Worm (Caenorhabditis elegans) whole organism, late embryonic: ENCODE results near the gene ZK1010.8.

Experiments used
- C08G9.2 ChIP-seq: sonication (generic microtip); optimal IDR thresholded peaks from 2 replicates; lab custom pipeline; 2016; ENCODE audit warnings: mild to moderate bottlenecking, missing genetic modification characterization, moderate library complexity, missing compliant biosample characterization
- K02D7.2 ChIP-seq: sonication (generic microtip); optimal IDR thresholded peaks from 2 replicates; lab custom pipeline; 2017; ENCODE audit warnings: mild to moderate bottlenecking, missing genetic modification characterization, missing compliant biosample characterization
- ahr-1 ChIP-seq: sonication (generic microtip); optimal IDR thresholded peaks from 2 replicates; lab custom pipeline; 2016; ENCODE audit warnings: missing genetic modification characterization, missing compliant biosample characterization
- ama-1 ChIP-seq: fragments of 150-350 bp; optimal IDR thresholded peaks from 2 replicates; lab custom pipeline; 2014
- ceh-14 ChIP-seq: sonication (generic microtip); optimal IDR thresholded peaks from 2 replicates; lab custom pipeline; 2016; ENCODE audit warnings: missing genotype, missing genetic modification characterization, missing compliant biosample characterization
- ceh-18 ChIP-seq: sonication (generic microtip); optimal IDR thresholded peaks from 2 replicates; lab custom pipeline; 2016; ENCODE audit warnings: missing genetic modification characterization, missing compliant biosample characterization
- ceh-19 ChIP-seq: fragments of 200-800 bp; sonication (Bioruptor generic); optimal IDR thresholded peaks from 2 replicates; lab custom pipeline; 2018; ENCODE audit warnings: mild to moderate bottlenecking, missing genetic modification characterization, missing compliant biosample characterization
- ceh-2 ChIP-seq: sonication (generic microtip); optimal IDR thresholded peaks from 2 replicates; lab custom pipeline; 2016; ENCODE audit warnings: missing genotype, missing genetic modification characterization, missing compliant biosample characterization
- ceh-22 ChIP-seq: sonication (generic microtip); optimal IDR thresholded peaks from 2 replicates; lab custom pipeline; 2017; ENCODE audit warnings: missing biosample characterization, missing genetic modification characterization
- ceh-34 ChIP-seq: sonication (generic microtip); optimal IDR thresholded peaks from 2 replicates; lab custom pipeline; 2016; ENCODE audit warnings: mild to moderate bottlenecking, missing genetic modification characterization, missing compliant biosample characterization
- ceh-48 ChIP-seq: sonication (generic microtip); optimal IDR thresholded peaks from 2 replicates; lab custom pipeline; 2016; ENCODE audit warnings: missing genetic modification characterization, inconsistent platforms, missing compliant biosample characterization
- ceh-6 ChIP-seq: fragments of 200-800 bp; sonication (Bioruptor generic); optimal IDR thresholded peaks from 2 replicates; lab custom pipeline; 2018; ENCODE audit warnings: mild to moderate bottlenecking, missing genetic modification characterization, missing compliant biosample characterization
- dmd-4 ChIP-seq: sonication (generic microtip); optimal IDR thresholded peaks from 2 replicates; lab custom pipeline; 2016; ENCODE audit warnings: borderline replicate concordance, missing genetic modification characterization, missing compliant biosample characterization
- elt-2 ChIP-seq: sonication (generic microtip); optimal IDR thresholded peaks from 2 replicates; lab custom pipeline; 2016; ENCODE audit warnings: missing genetic modification reagents, missing genetic modification characterization, missing compliant biosample characterization
- elt-4 ChIP-seq: sonication (generic microtip); optimal IDR thresholded peaks from 2 replicates; lab custom pipeline; 2016; ENCODE audit warnings: missing genetic modification characterization, missing compliant biosample characterization
- eyg-1 ChIP-seq: sonication (generic microtip); optimal IDR thresholded peaks from 2 replicates; lab custom pipeline; 2016; ENCODE audit warnings: missing genotype, missing genetic modification characterization, missing compliant biosample characterization
- fax-1 ChIP-seq: sonication (generic microtip); optimal IDR thresholded peaks from 2 replicates; lab custom pipeline; 2016; ENCODE audit warnings: missing genotype, missing genetic modification characterization, missing compliant biosample characterization
- fkh-6 ChIP-seq: sonication (generic microtip); optimal IDR thresholded peaks from 2 replicates; lab custom pipeline; 2016; ENCODE audit warnings: missing genetic modification characterization, missing compliant biosample characterization
- gmeb-2 ChIP-seq: sonication (generic microtip); optimal IDR thresholded peaks from 2 replicates; lab custom pipeline; 2016; ENCODE audit warnings: missing genetic modification characterization, inconsistent platforms, missing compliant biosample characterization
- hlh-15 ChIP-seq: sonication (generic microtip); optimal IDR thresholded peaks from 2 replicates; lab custom pipeline; 2016; ENCODE audit warnings: missing genetic modification characterization, missing compliant biosample characterization
- hlh-6 ChIP-seq: sonication (generic microtip); optimal IDR thresholded peaks from 2 replicates; lab custom pipeline; 2016; ENCODE audit warnings: missing genotype, missing genetic modification characterization, missing compliant biosample characterization
- lin-11 ChIP-seq: fragments of 200-800 bp; sonication (Bioruptor generic); optimal IDR thresholded peaks from 2 replicates; lab custom pipeline; 2018; ENCODE audit warnings: mild to moderate bottlenecking, missing genetic modification characterization, missing compliant biosample characterization
- madf-2 ChIP-seq: sonication (generic microtip); optimal IDR thresholded peaks from 2 replicates; lab custom pipeline; 2017; ENCODE audit warnings: missing genetic modification characterization, missing compliant biosample characterization
- mec-3 ChIP-seq: sonication (generic microtip); optimal IDR thresholded peaks from 2 replicates; lab custom pipeline; 2016; ENCODE audit warnings: borderline replicate concordance, missing genetic modification characterization, missing compliant biosample characterization
- nhr-11 ChIP-seq: fragments of 150-350 bp; optimal IDR thresholded peaks from 2 replicates; lab custom pipeline; 2014; ENCODE audit warnings: missing biosample characterization, missing genetic modification characterization
- nhr-232 ChIP-seq: sonication (generic microtip); optimal IDR thresholded peaks from 2 replicates; lab custom pipeline; 2016; ENCODE audit warnings: missing genetic modification characterization, missing compliant biosample characterization
- odd-2 ChIP-seq: sonication (generic microtip); optimal IDR thresholded peaks from 2 replicates; lab custom pipeline; 2017; ENCODE audit warnings: antibody characterized with exemption, mild to moderate bottlenecking, missing genetic modification characterization, missing compliant biosample characterization
- pat-9 ChIP-seq: fragments of 200-800 bp; sonication (Bioruptor generic); optimal IDR thresholded peaks from 2 replicates; lab custom pipeline; 2018; ENCODE audit warnings: mild to moderate bottlenecking, missing genetic modification characterization, moderate library complexity, missing compliant biosample characterization
- pha-2 ChIP-seq: sonication (generic microtip); optimal IDR thresholded peaks from 2 replicates; lab custom pipeline; 2017; ENCODE audit warnings: mild to moderate bottlenecking, missing genetic modification characterization, missing compliant biosample characterization
- pros-1 ChIP-seq: fragments of 150-350 bp; optimal IDR thresholded peaks from 2 replicates; lab custom pipeline; 2014; ENCODE audit warnings: missing biosample characterization, missing genetic modification reagents, missing genetic modification characterization
- ref-2 ChIP-seq: sonication (generic microtip); optimal IDR thresholded peaks from 2 replicates; lab custom pipeline; 2016; ENCODE audit warnings: missing genetic modification characterization, missing compliant biosample characterization
- sox-4 ChIP-seq: sonication (generic microtip); optimal IDR thresholded peaks from 2 replicates; lab custom pipeline; 2017; ENCODE audit warnings: mild to moderate bottlenecking, missing genetic modification characterization, inconsistent platforms, missing compliant biosample characterization
- tbx-2 ChIP-seq: sonication (generic microtip); optimal IDR thresholded peaks from 2 replicates; lab custom pipeline; 2016; ENCODE audit warnings: missing genetic modification characterization, missing compliant biosample characterization
- tbx-7 ChIP-seq: sonication (generic microtip); optimal IDR thresholded peaks from 2 replicates; lab custom pipeline; 2016; ENCODE audit warnings: missing genotype, missing genetic modification characterization, missing compliant biosample characterization
- ttx-3 ChIP-seq: sonication (generic microtip); optimal IDR thresholded peaks from 2 replicates; lab custom pipeline; 2016; ENCODE audit warnings: missing genetic modification reagents, missing genetic modification characterization, missing compliant biosample characterization
- unc-3 ChIP-seq, 2 experiments: fragments of 200-800 bp in 1 of 2; sonication (Bioruptor generic) in 1 of 2; sonication (generic microtip) in 1 of 2; conservative IDR thresholded peaks in 1 of 2; optimal IDR thresholded peaks in 1 of 2; 2 replicates each; pipeline versions ENCODE4 v1.3.6 to Lab custom; 2016 to 2022; ENCODE audit warnings: missing compliant biosample characterization in 2 of 2, missing genetic modification characterization in 2 of 2, missing genetic modification reagents in 1 of 2
- unc-55 ChIP-seq: sonication (generic microtip); optimal IDR thresholded peaks from 2 replicates; lab custom pipeline; 2017; ENCODE audit warnings: missing biosample characterization, missing genetic modification reagents, missing genetic modification characterization

The ZK1010.8 gene

DNA sequence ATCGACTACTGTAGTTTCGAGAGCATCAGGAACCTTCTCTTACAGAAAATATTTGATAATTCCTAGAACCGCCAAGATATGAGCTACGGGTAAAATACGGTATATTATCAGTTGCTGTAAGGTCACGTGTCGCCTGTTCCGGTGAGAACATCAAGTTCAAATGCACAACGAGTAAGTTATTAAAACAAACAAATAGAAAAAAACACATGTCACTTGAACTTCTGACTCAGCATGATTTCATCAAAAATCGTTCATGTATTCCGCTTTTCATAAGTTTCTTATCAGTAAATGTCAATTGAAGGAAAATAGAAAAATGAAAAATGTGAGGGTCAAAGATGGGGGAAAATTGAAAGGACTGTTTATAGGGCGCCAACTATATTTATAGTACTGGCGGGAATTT lies 39.8 kb downstream of the ZK1010.8 start:
- no peak for TF ChIP-seq pha-2 (tag; lab: Kevin White, UChicago)
- TF ChIP-seq unc-3 (GFP tag; conservative IDR thresholded peaks at IDR 0.05; lab: Robert Waterston, UW): no peak
- TF ChIP-seq unc-3 (tag; optimal IDR thresholded peaks at IDR 0.05; lab: Kevin White, UChicago): no peak
- no peak for TF ChIP-seq hlh-6
- no peak for TF ChIP-seq fkh-6 (tag; lab: Kevin White, UChicago)
- TF ChIP-seq nhr-232 (tag; lab: Kevin White, UChicago): no peak
- no peak for TF ChIP-seq unc-55
- TF ChIP-seq ttx-3: no peak
- no peak for TF ChIP-seq ceh-6 (GFP tag; lab: Kevin White, UChicago)
- no peak for TF ChIP-seq eyg-1
- no peak for TF ChIP-seq ceh-14 (tag; lab: Kevin White, UChicago)
- no peak for TF ChIP-seq odd-2
- no peak for TF ChIP-seq mec-3 (tag; lab: Kevin White, UChicago)
- TF ChIP-seq dmd-4 (tag; lab: Kevin White, UChicago): no peak
- no peak for TF ChIP-seq ceh-34 (tag; lab: Kevin White, UChicago)
- no peak for TF ChIP-seq ama-1 (lab: Kevin White, UChicago)

DNA sequence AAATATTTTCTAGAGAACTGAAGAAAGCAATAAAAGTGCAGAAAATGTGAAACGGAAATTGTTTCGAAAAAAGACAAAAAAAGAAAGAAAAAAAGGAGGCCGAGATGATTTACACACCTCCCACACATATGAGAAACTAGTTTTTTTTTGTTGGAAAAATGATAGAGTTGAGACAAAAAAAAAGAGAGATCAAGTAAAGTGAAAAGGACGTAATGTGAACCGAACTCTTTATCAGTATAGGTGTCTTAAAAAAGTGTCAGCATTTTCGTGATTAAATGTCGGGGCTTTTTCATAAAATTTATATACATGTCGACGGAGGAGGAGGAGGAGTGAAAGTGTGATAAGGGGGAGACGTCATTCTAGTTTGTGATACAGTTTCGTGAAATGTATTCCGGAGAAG lies 41.2 kb downstream of the ZK1010.8 start:
- TF ChIP-seq elt-2 (tag; lab: Kevin White, UChicago) (peak; percentile 10), ceh-6 (GFP tag; lab: Kevin White, UChicago) (no peak), pat-9 (tag; lab: Kevin White, UChicago) (no peak)

ce11 chrIII:12952615-12953014 lies 47.9 kb downstream of the ZK1010.8 start:
- TF ChIP-seq ahr-1 (no peak), lin-11 (no peak), nhr-232 (tag; lab: Kevin White, UChicago) (no peak), ceh-22 (tag; lab: Kevin White, UChicago) (no peak), eyg-1 (no peak), tbx-2 (tag; lab: Kevin White, UChicago) (no peak), madf-2 (tag; lab: Kevin White, UChicago) (no peak), ama-1 (lab: Kevin White, UChicago) (no peak), tbx-7 (tag; lab: Kevin White, UChicago) (no peak), pros-1 (tag; lab: Kevin White, UChicago) (no peak), ceh-18 (no peak), C08G9.2 (tag; lab: Kevin White, UChicago) (no peak), ceh-19 (GFP tag; lab: Kevin White, UChicago) (no peak), fax-1 (no peak), gmeb-2 (no peak), hlh-15 (tag; lab: Kevin White, UChicago) (no peak), ceh-14 (tag; lab: Kevin White, UChicago) (no peak)
- TF ChIP-seq, all 69 proteins: peak for 0

ce11 chrIII:12951362-12952228 lies 48.9 kb downstream of the ZK1010.8 start, which contains the start of gene Y39E4A.1:
Y39E4A.1 (plus strand) TSS chrIII:12951412.
- TF ChIP-seq C08G9.2 (tag; lab: Kevin White, UChicago) (no peak), K02D7.2 (tag; lab: Kevin White, UChicago) (no peak), ceh-2 (no peak), ref-2 (tag; lab: Kevin White, UChicago) (no peak), nhr-11 (tag; lab: Kevin White, UChicago) (no peak), ceh-48 (tag; lab: Kevin White, UChicago) (peak; percentile 44), sox-4 (tag; lab: Kevin White, UChicago) (no peak), elt-2 (tag; lab: Kevin White, UChicago) (no peak), elt-4 (no peak)
